Worm (Caenorhabditis elegans) whole organism, late embryonic: Measurements from ENCODE around the gene xpd-1.
A peak's percentile ranks its signal among the peaks of the same experiment; 100 is the strongest.

Experiments used
- C08G9.2 ChIP-seq: sonication (generic microtip); optimal IDR thresholded peaks from 2 replicates; lab custom pipeline; 2016; ENCODE audit warnings: mild to moderate bottlenecking, missing genetic modification characterization, moderate library complexity, missing compliant biosample characterization
- K02D7.2 ChIP-seq: sonication (generic microtip); optimal IDR thresholded peaks from 2 replicates; lab custom pipeline; 2017; ENCODE audit warnings: mild to moderate bottlenecking, missing genetic modification characterization, missing compliant biosample characterization
- K09A11.1 ChIP-seq: sonication (generic microtip); optimal IDR thresholded peaks from 2 replicates; lab custom pipeline; 2017; ENCODE audit warnings: antibody characterized with exemption, mild to moderate bottlenecking, missing genetic modification characterization, missing compliant biosample characterization; ENCODE audit not compliant: insufficient read depth
- T23F11.4 ChIP-seq: fragments of 200-800 bp; sonication (Bioruptor generic); optimal IDR thresholded peaks from 2 replicates; lab custom pipeline; 2018; ENCODE audit warnings: mild to moderate bottlenecking, missing genetic modification characterization, missing compliant biosample characterization
- ahr-1 ChIP-seq: sonication (generic microtip); optimal IDR thresholded peaks from 2 replicates; lab custom pipeline; 2016; ENCODE audit warnings: missing genetic modification characterization, missing compliant biosample characterization
- ceh-14 ChIP-seq: sonication (generic microtip); optimal IDR thresholded peaks from 2 replicates; lab custom pipeline; 2016; ENCODE audit warnings: missing genotype, missing genetic modification characterization, missing compliant biosample characterization
- ceh-19 ChIP-seq: fragments of 200-800 bp; sonication (Bioruptor generic); optimal IDR thresholded peaks from 2 replicates; lab custom pipeline; 2018; ENCODE audit warnings: mild to moderate bottlenecking, missing genetic modification characterization, missing compliant biosample characterization
- ceh-2 ChIP-seq: sonication (generic microtip); optimal IDR thresholded peaks from 2 replicates; lab custom pipeline; 2016; ENCODE audit warnings: missing genotype, missing genetic modification characterization, missing compliant biosample characterization
- ceh-24 ChIP-seq: sonication (generic microtip); optimal IDR thresholded peaks from 2 replicates; lab custom pipeline; 2016; ENCODE audit warnings: mild to moderate bottlenecking, missing genetic modification characterization, missing compliant biosample characterization
- ceh-30 ChIP-seq: fragments of 150-350 bp; optimal IDR thresholded peaks from 2 replicates; lab custom pipeline; 2014; ENCODE audit warnings: missing biosample characterization, missing genetic modification characterization
- ceh-31 ChIP-seq: sonication (generic microtip); optimal IDR thresholded peaks from 2 replicates; lab custom pipeline; 2016; ENCODE audit warnings: missing genetic modification characterization, missing compliant biosample characterization
- ceh-9 ChIP-seq: sonication (generic microtip); optimal IDR thresholded peaks from 2 replicates; lab custom pipeline; 2016; ENCODE audit warnings: mild to moderate bottlenecking, missing genetic modification characterization, inconsistent platforms, missing compliant biosample characterization
- che-1 ChIP-seq: sonication (generic microtip); optimal IDR thresholded peaks from 2 replicates; lab custom pipeline; 2016; ENCODE audit warnings: mild to moderate bottlenecking, missing genetic modification characterization, missing compliant biosample characterization
- dve-1 ChIP-seq: sonication (generic microtip); optimal IDR thresholded peaks from 2 replicates; lab custom pipeline; 2017; ENCODE audit warnings: antibody characterized with exemption, mild to moderate bottlenecking, missing genetic modification characterization, missing compliant biosample characterization
- elt-2 ChIP-seq: sonication (generic microtip); optimal IDR thresholded peaks from 2 replicates; lab custom pipeline; 2016; ENCODE audit warnings: missing genetic modification reagents, missing genetic modification characterization, missing compliant biosample characterization
- eyg-1 ChIP-seq: sonication (generic microtip); optimal IDR thresholded peaks from 2 replicates; lab custom pipeline; 2016; ENCODE audit warnings: missing genotype, missing genetic modification characterization, missing compliant biosample characterization
- fax-1 ChIP-seq: sonication (generic microtip); optimal IDR thresholded peaks from 2 replicates; lab custom pipeline; 2016; ENCODE audit warnings: missing genotype, missing genetic modification characterization, missing compliant biosample characterization
- fkh-10 ChIP-seq: fragments of 150-350 bp; optimal IDR thresholded peaks from 2 replicates; lab custom pipeline; 2014; ENCODE audit warnings: missing biosample characterization, missing genetic modification reagents, missing genetic modification characterization
- gmeb-2 ChIP-seq: sonication (generic microtip); optimal IDR thresholded peaks from 2 replicates; lab custom pipeline; 2016; ENCODE audit warnings: missing genetic modification characterization, inconsistent platforms, missing compliant biosample characterization
- hlh-13 ChIP-seq: fragments of 200-800 bp; sonication (Bioruptor generic); optimal IDR thresholded peaks from 2 replicates; lab custom pipeline; 2018; ENCODE audit warnings: mild to moderate bottlenecking, missing genetic modification characterization, missing compliant biosample characterization
- hlh-6 ChIP-seq: sonication (generic microtip); optimal IDR thresholded peaks from 2 replicates; lab custom pipeline; 2016; ENCODE audit warnings: missing genotype, missing genetic modification characterization, missing compliant biosample characterization
- hlh-8 ChIP-seq: sonication (generic microtip); optimal IDR thresholded peaks from 2 replicates; lab custom pipeline; 2016; ENCODE audit warnings: missing genotype, missing genetic modification characterization, missing compliant biosample characterization
- lim-6 ChIP-seq: sonication (generic microtip); optimal IDR thresholded peaks from 2 replicates; lab custom pipeline; 2016; ENCODE audit warnings: missing genetic modification characterization, missing compliant biosample characterization
- lin-11 ChIP-seq: fragments of 200-800 bp; sonication (Bioruptor generic); optimal IDR thresholded peaks from 2 replicates; lab custom pipeline; 2018; ENCODE audit warnings: mild to moderate bottlenecking, missing genetic modification characterization, missing compliant biosample characterization
- madf-2 ChIP-seq: sonication (generic microtip); optimal IDR thresholded peaks from 2 replicates; lab custom pipeline; 2017; ENCODE audit warnings: missing genetic modification characterization, missing compliant biosample characterization
- mec-3 ChIP-seq: sonication (generic microtip); optimal IDR thresholded peaks from 2 replicates; lab custom pipeline; 2016; ENCODE audit warnings: borderline replicate concordance, missing genetic modification characterization, missing compliant biosample characterization
- nfya-1 ChIP-seq: sonication (generic microtip); optimal IDR thresholded peaks from 2 replicates; lab custom pipeline; 2017; ENCODE audit warnings: missing genetic modification characterization, mild to moderate bottlenecking, missing compliant biosample characterization, antibody characterized with exemption, moderate library complexity
- nhr-11 ChIP-seq: fragments of 150-350 bp; optimal IDR thresholded peaks from 2 replicates; lab custom pipeline; 2014; ENCODE audit warnings: missing biosample characterization, missing genetic modification characterization
- nhr-232 ChIP-seq: sonication (generic microtip); optimal IDR thresholded peaks from 2 replicates; lab custom pipeline; 2016; ENCODE audit warnings: missing genetic modification characterization, missing compliant biosample characterization
- pat-9 ChIP-seq: fragments of 200-800 bp; sonication (Bioruptor generic); optimal IDR thresholded peaks from 2 replicates; lab custom pipeline; 2018; ENCODE audit warnings: mild to moderate bottlenecking, missing genetic modification characterization, moderate library complexity, missing compliant biosample characterization
- pax-1 ChIP-seq: fragments of 150-350 bp; optimal IDR thresholded peaks from 2 replicates; lab custom pipeline; 2014; ENCODE audit warnings: missing biosample characterization, missing genetic modification characterization
- pha-2 ChIP-seq: sonication (generic microtip); optimal IDR thresholded peaks from 2 replicates; lab custom pipeline; 2017; ENCODE audit warnings: mild to moderate bottlenecking, missing genetic modification characterization, missing compliant biosample characterization
- pqm-1 ChIP-seq: sonication (generic microtip); optimal IDR thresholded peaks from 2 replicates; lab custom pipeline; 2016; ENCODE audit warnings: missing genetic modification characterization, missing compliant biosample characterization
- ref-2 ChIP-seq: sonication (generic microtip); optimal IDR thresholded peaks from 2 replicates; lab custom pipeline; 2016; ENCODE audit warnings: missing genetic modification characterization, missing compliant biosample characterization
- sox-4 ChIP-seq: sonication (generic microtip); optimal IDR thresholded peaks from 2 replicates; lab custom pipeline; 2017; ENCODE audit warnings: mild to moderate bottlenecking, missing genetic modification characterization, inconsistent platforms, missing compliant biosample characterization
- tbx-7 ChIP-seq: sonication (generic microtip); optimal IDR thresholded peaks from 2 replicates; lab custom pipeline; 2016; ENCODE audit warnings: missing genotype, missing genetic modification characterization, missing compliant biosample characterization
- unc-3 ChIP-seq, 2 experiments: fragments of 200-800 bp in 1 of 2; sonication (Bioruptor generic) in 1 of 2; sonication (generic microtip) in 1 of 2; conservative IDR thresholded peaks in 1 of 2; optimal IDR thresholded peaks in 1 of 2; 2 replicates each; pipeline versions ENCODE4 v1.3.6 to Lab custom; 2016 to 2022; ENCODE audit warnings: missing compliant biosample characterization in 2 of 2, missing genetic modification characterization in 2 of 2, missing genetic modification reagents in 1 of 2
- unc-42 ChIP-seq: sonication (generic microtip); optimal IDR thresholded peaks from 2 replicates; lab custom pipeline; 2016; ENCODE audit warnings: missing genotype, missing genetic modification characterization, missing compliant biosample characterization
- unc-55 ChIP-seq: sonication (generic microtip); optimal IDR thresholded peaks from 2 replicates; lab custom pipeline; 2017; ENCODE audit warnings: missing biosample characterization, missing genetic modification reagents, missing genetic modification characterization
- ztf-16 ChIP-seq: sonication (generic microtip); optimal IDR thresholded peaks from 2 replicates; lab custom pipeline; 2017; ENCODE audit warnings: missing genetic modification characterization, missing compliant biosample characterization

The xpd-1 gene

DNA sequence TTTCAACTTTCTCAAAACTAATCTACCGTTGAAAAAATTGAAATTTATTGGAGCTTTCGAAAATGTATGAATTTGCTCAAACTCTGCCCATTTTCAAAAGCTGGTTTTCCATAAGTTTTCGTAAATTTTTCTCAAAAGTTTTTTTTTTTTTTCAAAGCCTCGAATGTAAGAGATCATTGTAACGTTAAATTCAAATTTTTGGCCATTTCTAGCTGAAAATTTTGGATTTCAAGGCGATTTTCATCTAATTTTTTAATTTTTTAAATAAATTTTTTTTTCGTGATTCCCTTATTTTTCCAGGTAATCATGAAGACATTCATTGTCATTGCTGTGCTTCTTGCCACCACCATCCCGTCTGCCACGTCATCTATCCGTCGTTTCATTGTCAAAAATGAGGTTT, 34.8 kb upstream of the xpd-1 start, which contains the start of gene hpo-38:
TSS of gene hpo-38 (plus strand) at position 301 of the 400 bp plus-strand sequence.
- no peak for TF ChIP-seq hlh-13 (GFP tag; lab: Kevin White, UChicago)

DNA sequence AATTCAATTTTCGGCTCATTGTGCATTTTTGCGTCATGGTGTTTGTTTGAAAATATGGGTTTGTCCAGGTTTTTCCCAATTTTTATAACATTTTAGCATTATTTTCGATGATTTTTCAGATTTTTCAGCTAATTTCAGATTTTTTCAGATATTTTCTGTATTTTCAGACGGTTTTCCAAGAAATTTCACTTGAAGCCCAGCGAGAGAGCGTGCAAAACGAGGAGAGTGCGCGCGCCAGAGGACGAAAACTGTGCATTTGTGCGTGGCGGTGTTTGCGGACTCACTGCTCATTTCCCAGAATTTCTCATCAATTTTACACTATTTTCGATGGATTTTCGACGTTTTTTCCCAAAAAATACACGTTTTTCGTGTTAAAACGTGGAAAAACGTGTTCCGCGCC, 29.8 kb upstream of the xpd-1 start:
- TF ChIP-seq lim-6 (tag; lab: Kevin White, UChicago): no peak
- TF ChIP-seq K02D7.2 (tag; lab: Kevin White, UChicago): no peak
- no peak for TF ChIP-seq hlh-8 (tag; lab: Kevin White, UChicago)
- no peak for TF ChIP-seq pha-2 (tag; lab: Kevin White, UChicago)
- no peak for TF ChIP-seq ceh-2 (tag; lab: Kevin White, UChicago)
- TF ChIP-seq ceh-24: no peak
- TF ChIP-seq ceh-19 (GFP tag; lab: Kevin White, UChicago): no peak
- no peak for TF ChIP-seq ztf-16
- no peak for TF ChIP-seq sox-4 (tag; lab: Kevin White, UChicago)
- no peak for TF ChIP-seq pax-1 (tag; lab: Kevin White, UChicago)
- TF ChIP-seq ceh-14 (tag; lab: Kevin White, UChicago): peak; percentile 1
- peak; percentile 42 for TF ChIP-seq unc-42 (tag; lab: Kevin White, UChicago)
- TF ChIP-seq pat-9 (tag; lab: Kevin White, UChicago): peak; percentile 38
- TF ChIP-seq K09A11.1 (tag; lab: Kevin White, UChicago): no peak
- peak; percentile 32 for TF ChIP-seq elt-2 (tag; lab: Kevin White, UChicago)
- TF ChIP-seq madf-2 (tag; lab: Kevin White, UChicago): no peak
- TF ChIP-seq ceh-30 (tag; lab: Kevin White, UChicago): peak; percentile 15
- no peak for TF ChIP-seq ceh-31
- TF ChIP-seq lin-11 (tag; lab: Kevin White, UChicago): no peak
- TF ChIP-seq unc-3 (GFP tag; conservative IDR thresholded peaks at IDR 0.05; lab: Robert Waterston, UW): no peak
- no peak for TF ChIP-seq unc-3 (tag; optimal IDR thresholded peaks at IDR 0.05; lab: Kevin White, UChicago)
- no peak for TF ChIP-seq fax-1 (tag; lab: Kevin White, UChicago)
- TF ChIP-seq pqm-1: no peak

DNA sequence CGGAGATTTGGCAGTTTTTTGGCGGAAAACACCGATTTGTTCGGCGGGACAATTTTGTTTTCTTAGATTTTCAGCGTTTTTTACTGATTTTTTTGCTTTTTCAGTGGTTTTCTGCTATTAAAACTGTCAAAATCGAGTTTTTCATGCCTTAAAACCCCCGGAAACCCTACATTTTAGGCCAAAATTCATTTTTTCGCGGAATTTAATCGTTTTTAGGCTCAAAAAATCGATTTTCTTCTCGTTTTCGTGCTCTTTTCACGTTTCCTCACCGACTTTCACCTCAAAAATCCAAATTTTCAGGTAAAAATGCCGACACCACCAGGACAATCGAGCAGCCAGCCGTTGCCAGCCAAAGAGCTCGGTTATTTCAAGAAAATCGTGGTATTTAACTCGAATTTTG, 29.3 kb upstream of the xpd-1 start, which contains the start of gene hpo-29:
TSS of gene hpo-29 (plus strand) at position 301 of the 400 bp plus-strand sequence.
- TF ChIP-seq gmeb-2 (tag; lab: Kevin White, UChicago) (no peak), unc-55 (GFP tag; lab: Kevin White, UChicago) (no peak), pax-1 (tag; lab: Kevin White, UChicago) (no peak), unc-3 (GFP tag; conservative IDR thresholded peaks at IDR 0.05; lab: Robert Waterston, UW) (no peak), unc-3 (tag; optimal IDR thresholded peaks at IDR 0.05; lab: Kevin White, UChicago) (no peak), dve-1 (no peak), ceh-19 (GFP tag; lab: Kevin White, UChicago) (no peak), fkh-10 (GFP tag; lab: Kevin White, UChicago) (no peak), T23F11.4 (no peak), pqm-1 (no peak), ceh-14 (tag; lab: Kevin White, UChicago) (no peak), pat-9 (tag; lab: Kevin White, UChicago) (no peak), ref-2 (tag; lab: Kevin White, UChicago) (no peak), eyg-1 (tag; lab: Kevin White, UChicago) (no peak), mec-3 (tag; lab: Kevin White, UChicago) (no peak), ceh-24 (no peak), tbx-7 (tag; lab: Kevin White, UChicago) (no peak), nfya-1 (tag; lab: Kevin White, UChicago) (no peak), ceh-30 (tag; lab: Kevin White, UChicago) (no peak)
- TF ChIP-seq, all 69 proteins: peak for 0

DNA sequence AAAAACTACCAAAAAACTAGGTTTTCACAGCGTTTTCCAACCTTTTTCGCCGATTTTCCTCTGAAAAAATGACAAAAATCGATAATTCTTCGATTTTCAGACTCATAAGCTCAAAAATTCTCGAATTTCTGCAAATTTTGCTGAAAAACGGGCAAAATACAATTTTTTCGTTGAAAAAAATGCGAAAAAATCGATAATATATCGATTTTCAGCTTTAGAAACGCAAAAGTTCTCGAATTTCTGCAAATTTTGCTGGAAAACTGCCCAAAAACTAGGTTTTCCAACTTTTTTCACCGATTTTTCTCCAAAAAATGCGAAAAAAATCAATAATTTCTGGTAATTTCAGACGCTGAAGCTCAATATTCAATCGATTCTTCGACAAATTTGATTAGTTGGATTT, 13.5 kb upstream of the xpd-1 start:
- TF ChIP-seq ceh-9 (tag; lab: Kevin White, UChicago) (no peak), C08G9.2 (tag; lab: Kevin White, UChicago) (no peak), hlh-13 (GFP tag; lab: Kevin White, UChicago) (no peak), ceh-14 (tag; lab: Kevin White, UChicago) (no peak), lin-11 (tag; lab: Kevin White, UChicago) (no peak), unc-55 (GFP tag; lab: Kevin White, UChicago) (no peak), mec-3 (tag; lab: Kevin White, UChicago) (no peak), nhr-11 (tag; lab: Kevin White, UChicago) (no peak), ahr-1 (tag; lab: Kevin White, UChicago) (no peak), che-1 (tag; lab: Kevin White, UChicago) (no peak), hlh-6 (tag; lab: Kevin White, UChicago) (no peak), fkh-10 (GFP tag; lab: Kevin White, UChicago) (no peak), nhr-232 (tag; lab: Kevin White, UChicago) (no peak)
